Fruit fly (Drosophila melanogaster) whole organism, embryonic: ENCODE results near the gene Cbl.

ENCODE experiments used
- Antp ChIP-seq: fragments of 200-800 bp; sonication (Bioruptor generic); optimal IDR thresholded peaks from 3 replicates; lab custom pipeline; 2016; ENCODE audit warnings: missing biosample characterization, missing genetic modification characterization
- Atf-2 ChIP-seq: fragments of 200-800 bp; sonication (Bioruptor generic); optimal IDR thresholded peaks from 2 replicates; lab custom pipeline; 2016; ENCODE audit warnings: missing biosample characterization, missing genetic modification characterization
- B-H1 ChIP-seq: fragments of 200-800 bp; sonication (Bioruptor generic); IDR thresholded peaks from 3 replicates; pipeline ENCODE4 v1.3.6; 2022; ENCODE audit warnings: missing biosample characterization, missing genetic modification characterization
- BtbVII ChIP-seq: fragments of 200-800 bp; sonication (Bioruptor generic); optimal IDR thresholded peaks from 3 replicates; lab custom pipeline; 2017; ENCODE audit warnings: missing biosample characterization, mild to moderate bottlenecking, missing genetic modification characterization
- C15 ChIP-seq: fragments of 200-800 bp; sonication (Bioruptor generic); IDR thresholded peaks from 3 replicates; pipeline ENCODE4 v1.3.6; 2022; ENCODE audit warnings: missing biosample characterization, missing genetic modification characterization
- CG10959 ChIP-seq: fragments of 200-800 bp; sonication (Bioruptor generic); IDR thresholded peaks from 2 replicates; pipeline ENCODE4 v1.3.6; 2022; ENCODE audit warnings: missing biosample characterization, missing genetic modification characterization
- CG11504 ChIP-seq: fragments of 200-800 bp; sonication (Bioruptor generic); optimal IDR thresholded peaks from 3 replicates; lab custom pipeline; 2019; ENCODE audit warnings: missing biosample characterization, mild to moderate bottlenecking, missing genetic modification characterization, moderate library complexity
- CG11695 ChIP-seq: fragments of 200-800 bp; sonication (Bioruptor generic); IDR thresholded peaks from 3 replicates; pipeline ENCODE4 v1.3.6; 2022; ENCODE audit warnings: missing biosample characterization, missing genetic modification characterization
- CG12219 ChIP-seq: fragments of 200-800 bp; sonication (Bioruptor generic); optimal IDR thresholded peaks from 3 replicates; lab custom pipeline; 2018; ENCODE audit warnings: missing biosample characterization, mild to moderate bottlenecking, missing genetic modification characterization
- CG12942 ChIP-seq: fragments of 200-800 bp; sonication (Bioruptor generic); optimal IDR thresholded peaks from 3 replicates; lab custom pipeline; 2016; ENCODE audit warnings: missing biosample characterization, missing genetic modification characterization
- CG15514 ChIP-seq: fragments of 200-800 bp; sonication (Bioruptor generic); optimal IDR thresholded peaks from 3 replicates; lab custom pipeline; 2017; ENCODE audit warnings: missing biosample characterization, missing genetic modification characterization, mild to moderate bottlenecking, moderate library complexity, missing genetic modification reagents
- CG1603 ChIP-seq: fragments of 200-800 bp; sonication (Bioruptor generic); optimal IDR thresholded peaks from 2 replicates; lab custom pipeline; 2019; ENCODE audit warnings: missing biosample characterization, mild to moderate bottlenecking, missing genetic modification characterization, moderate library complexity
- CG17568 ChIP-seq: fragments of 200-800 bp; sonication (Bioruptor generic); optimal IDR thresholded peaks from 2 replicates; lab custom pipeline; 2018; ENCODE audit warnings: missing biosample characterization, mild to moderate bottlenecking, missing genetic modification characterization, moderate library complexity
- CG2120 ChIP-seq: fragments of 200-800 bp; sonication (Bioruptor generic); optimal IDR thresholded peaks from 3 replicates; lab custom pipeline; 2016; ENCODE audit warnings: missing biosample characterization, missing genetic modification characterization
- CG30403 ChIP-seq: fragments of 200-800 bp; sonication (Bioruptor generic); optimal IDR thresholded peaks from 3 replicates; lab custom pipeline; 2016; ENCODE audit warnings: missing biosample characterization, missing genetic modification characterization
- CG3065 ChIP-seq: fragments of 200-800 bp; sonication (Bioruptor generic); optimal IDR thresholded peaks from 2 replicates; lab custom pipeline; 2016; ENCODE audit warnings: missing biosample characterization, missing genetic modification characterization
- CG31224 ChIP-seq: fragments of 200-800 bp; sonication (Bioruptor generic); IDR thresholded peaks from 2 replicates; pipeline ENCODE4 v1.3.6; 2022; ENCODE audit warnings: missing biosample characterization, missing genetic modification characterization
- CG32532 ChIP-seq: fragments of 200-800 bp; sonication (Bioruptor generic); IDR thresholded peaks from 2 replicates; pipeline ENCODE4 v1.3.6; 2022; ENCODE audit warnings: missing biosample characterization, missing genetic modification characterization
- CG4328 ChIP-seq: fragments of 200-800 bp; sonication (Bioruptor generic); optimal IDR thresholded peaks from 3 replicates; lab custom pipeline; 2017; ENCODE audit warnings: missing biosample characterization, missing genetic modification reagents, missing genetic modification characterization
- CG4854 ChIP-seq: fragments of 200-800 bp; sonication (Bioruptor generic); optimal IDR thresholded peaks from 2 replicates; lab custom pipeline; 2016; ENCODE audit warnings: missing biosample characterization, missing genetic modification characterization, inconsistent platforms
- CG6854 ChIP-seq: fragments of 200-800 bp; sonication (Bioruptor generic); optimal IDR thresholded peaks from 3 replicates; lab custom pipeline; 2017; ENCODE audit warnings: missing biosample characterization, mild to moderate bottlenecking, missing genetic modification characterization
- CG7556 ChIP-seq: fragments of 200-800 bp; sonication (Bioruptor generic); optimal IDR thresholded peaks from 2 replicates; lab custom pipeline; 2017; ENCODE audit warnings: missing biosample characterization, mild to moderate bottlenecking, missing genetic modification characterization
- CG7928 ChIP-seq: fragments of 200-800 bp; sonication (Bioruptor generic); optimal IDR thresholded peaks from 2 replicates; lab custom pipeline; 2017; ENCODE audit warnings: missing biosample characterization, mild to moderate bottlenecking, missing genetic modification characterization
- CG8944 ChIP-seq: fragments of 200-800 bp; sonication (Bioruptor generic); optimal IDR thresholded peaks from 3 replicates; lab custom pipeline; 2016; ENCODE audit warnings: missing biosample characterization, missing genetic modification characterization
- CG9876 ChIP-seq: fragments of 200-800 bp; sonication (Bioruptor generic); optimal IDR thresholded peaks from 2 replicates; lab custom pipeline; 2016; ENCODE audit warnings: missing biosample characterization, missing genetic modification characterization
- Camta ChIP-seq: fragments of 200-800 bp; sonication (Bioruptor generic); optimal IDR thresholded peaks from 2 replicates; lab custom pipeline; 2016; ENCODE audit warnings: missing biosample characterization, missing genetic modification characterization
- D19B ChIP-seq: fragments of 200-800 bp; sonication (Bioruptor generic); optimal IDR thresholded peaks from 2 replicates; lab custom pipeline; 2017; ENCODE audit warnings: missing biosample characterization, mild to moderate bottlenecking, missing genetic modification characterization
- Dek ChIP-seq: fragments of 200-800 bp; sonication (Bioruptor generic); optimal IDR thresholded peaks from 3 replicates; lab custom pipeline; 2019; ENCODE audit warnings: missing biosample characterization, mild to moderate bottlenecking, missing genetic modification characterization, moderate library complexity
- Eip74EF ChIP-seq, 2 experiments: fragments of 200-800 bp in 1 of 2; fragments of >200 bp in 1 of 2; sonication (Bioruptor generic) in 1 of 2; optimal IDR thresholded peaks; 2 replicates each; lab custom pipeline; 2017 to 2019; ENCODE audit warnings: missing biosample characterization in 2 of 2, missing genetic modification characterization in 2 of 2, mild to moderate bottlenecking in 1 of 2, moderate library complexity in 1 of 2
- H2.0 ChIP-seq: fragments of 200-800 bp; sonication (Bioruptor generic); IDR thresholded peaks from 2 replicates; pipeline ENCODE4 v1.3.6; 2022; ENCODE audit warnings: missing biosample characterization, missing genetic modification characterization
- Hr3 ChIP-seq: fragments of 200-800 bp; sonication (Bioruptor generic); optimal IDR thresholded peaks from 3 replicates; lab custom pipeline; 2016; ENCODE audit warnings: missing biosample characterization, missing genetic modification characterization
- Mes4 ChIP-seq: fragments of 200-800 bp; sonication (Bioruptor generic); optimal IDR thresholded peaks from 2 replicates; lab custom pipeline; 2016; ENCODE audit warnings: missing biosample characterization, missing genetic modification characterization
- Mrtf ChIP-seq: fragments of 200-800 bp; sonication (Bioruptor generic); IDR thresholded peaks from 3 replicates; pipeline ENCODE4 v1.3.6; 2022; ENCODE audit warnings: missing biosample characterization, missing genetic modification characterization
- Tbp ChIP-seq: fragments of >200 bp; optimal IDR thresholded peaks from 2 replicates; lab custom pipeline; 2018; ENCODE audit warnings: missing biosample characterization, missing genetic modification characterization
- chm ChIP-seq: fragments of 200-800 bp; sonication (Bioruptor generic); IDR thresholded peaks from 2 replicates; pipeline ENCODE4 v1.3.6; 2022; ENCODE audit warnings: missing biosample characterization, missing genetic modification characterization
- corto ChIP-seq: fragments of 200-800 bp; sonication (Bioruptor generic); optimal IDR thresholded peaks from 2 replicates; lab custom pipeline; 2016; ENCODE audit warnings: missing biosample characterization, mild to moderate bottlenecking, missing genetic modification characterization, moderate library complexity
- dmrt99B ChIP-seq: fragments of 200-800 bp; sonication (Bioruptor generic); optimal IDR thresholded peaks from 2 replicates; lab custom pipeline; 2018; ENCODE audit warnings: missing biosample characterization, mild to moderate bottlenecking, missing genetic modification characterization, moderate library complexity
- fd3F ChIP-seq: fragments of 200-800 bp; sonication (Bioruptor generic); optimal IDR thresholded peaks from 2 replicates; lab custom pipeline; 2018; ENCODE audit warnings: missing biosample characterization, mild to moderate bottlenecking, missing genetic modification characterization, moderate library complexity
- gcm ChIP-seq: fragments of 200-800 bp; sonication (Bioruptor generic); optimal IDR thresholded peaks from 2 replicates; lab custom pipeline; 2019; ENCODE audit warnings: missing biosample characterization, mild to moderate bottlenecking, missing genetic modification characterization, moderate library complexity
- hb ChIP-seq: fragments of 200-800 bp; sonication (Bioruptor generic); IDR thresholded peaks from 3 replicates; pipeline ENCODE4 v1.3.6; 2022; ENCODE audit warnings: missing biosample characterization, missing genetic modification characterization; ENCODE audit not compliant: partially characterized antibody
- lab ChIP-seq: fragments of 200-800 bp; sonication (Bioruptor generic); optimal IDR thresholded peaks from 3 replicates; lab custom pipeline; 2017; ENCODE audit warnings: missing biosample characterization, missing genetic modification characterization, mild to moderate bottlenecking, moderate library complexity, missing genetic modification reagents
- mam ChIP-seq: fragments of 200-800 bp; sonication (Bioruptor generic); optimal IDR thresholded peaks from 3 replicates; lab custom pipeline; 2016; ENCODE audit warnings: missing biosample characterization, missing genetic modification characterization
- mirr ChIP-seq: fragments of 200-800 bp; sonication (Bioruptor generic); optimal IDR thresholded peaks from 3 replicates; lab custom pipeline; 2018; ENCODE audit warnings: missing biosample characterization, mild to moderate bottlenecking, missing genetic modification characterization
- nom ChIP-seq: fragments of 200-800 bp; sonication (Bioruptor generic); optimal IDR thresholded peaks from 2 replicates; lab custom pipeline; 2017; ENCODE audit warnings: missing biosample characterization, missing genetic modification characterization, mild to moderate bottlenecking, moderate library complexity, missing genetic modification reagents
- odd ChIP-seq: fragments of 200-800 bp; sonication (Bioruptor generic); optimal IDR thresholded peaks from 2 replicates; lab custom pipeline; 2017; ENCODE audit warnings: missing biosample characterization, mild to moderate bottlenecking, missing genetic modification characterization
- pho ChIP-seq: fragments of 200-800 bp; sonication (Bioruptor generic); optimal IDR thresholded peaks from 2 replicates; lab custom pipeline; 2016; ENCODE audit warnings: missing biosample characterization, missing genetic modification characterization
- row ChIP-seq: fragments of 200-800 bp; sonication (Bioruptor generic); IDR thresholded peaks from 3 replicates; pipeline ENCODE4 v1.3.6; 2022; ENCODE audit warnings: missing biosample characterization, missing genetic modification characterization
- stwl ChIP-seq: fragments of 200-800 bp; sonication (Bioruptor generic); optimal IDR thresholded peaks from 3 replicates; lab custom pipeline; 2018; ENCODE audit warnings: missing biosample characterization, mild to moderate bottlenecking, missing genetic modification characterization, moderate library complexity
- toy ChIP-seq: fragments of 200-800 bp; sonication (Bioruptor generic); IDR thresholded peaks from 2 replicates; pipeline ENCODE4 v1.3.6; 2022; ENCODE audit warnings: missing biosample characterization, missing genetic modification characterization

Cbl gene

DNA sequence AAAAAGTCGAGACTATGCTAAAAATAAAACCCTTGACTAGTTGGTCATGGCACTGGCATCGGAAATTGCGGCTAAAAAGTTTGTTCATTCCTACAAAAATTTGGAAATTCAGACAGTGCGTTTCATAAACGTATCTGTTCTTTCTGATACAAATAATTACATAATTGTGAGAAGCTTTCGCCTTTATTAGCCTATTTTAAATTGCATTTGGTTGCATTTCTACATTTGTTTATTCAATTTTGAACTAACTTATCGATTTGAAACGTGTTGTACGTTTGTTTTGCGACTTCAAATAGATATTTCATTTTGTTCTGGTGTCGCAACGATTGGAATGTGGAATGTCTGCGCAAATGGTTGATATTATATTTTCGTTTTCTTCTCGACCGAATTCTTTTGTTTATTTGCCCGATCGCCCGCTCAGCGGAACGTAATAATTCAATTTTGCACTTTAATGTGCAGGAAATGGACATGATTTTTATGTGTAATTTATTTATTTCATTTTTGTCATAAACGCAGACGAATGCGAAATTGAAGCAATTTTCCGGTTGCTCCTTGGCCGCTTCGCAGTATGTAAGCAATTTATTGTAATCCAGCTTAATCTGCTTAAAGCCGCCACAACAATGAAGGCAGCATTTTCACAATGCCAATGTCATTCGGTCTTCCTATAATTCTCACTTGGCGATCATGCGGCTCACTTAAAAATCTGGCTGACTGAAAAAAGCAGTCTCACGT, 21.5 kb downstream of the Cbl start (continued):
- peak; percentile 62 for TF ChIP-seq CG30403 (GFP tag; lab: Kevin White, UChicago)
- peak; percentile 79 for TF ChIP-seq CG11695
- TF ChIP-seq CG8944 (GFP tag; lab: Kevin White, UChicago): peak; percentile 25
- TF ChIP-seq Camta (GFP tag; lab: Kevin White, UChicago): peak; percentile 34
- TF ChIP-seq C15 (GFP tag; lab: Robert Waterston, UW): peak; percentile 41; the same call in 1 of the 3 replicates
- TF ChIP-seq mam: peak; percentile 60
- TF ChIP-seq Dek (tag; lab: Kevin White, UChicago): peak; percentile 38
- peak; percentile 80 for TF ChIP-seq CG2120
- peak; percentile 40 for TF ChIP-seq CG7556 (GFP tag; lab: Kevin White, UChicago)
- peak; percentile 56 for TF ChIP-seq CG17568 (GFP tag; lab: Kevin White, UChicago)
- TF ChIP-seq CG12942 (GFP tag; lab: Kevin White, UChicago): no peak
- TF ChIP-seq D19B (GFP tag; lab: Kevin White, UChicago): peak; percentile 57
- TF ChIP-seq BtbVII (GFP tag; lab: Kevin White, UChicago): peak; percentile 31
- TF ChIP-seq row (GFP tag; lab: Robert Waterston, UW): peak; percentile 61
- no peak for TF ChIP-seq nom
- no peak for TF ChIP-seq CG3065 (GFP tag; lab: Kevin White, UChicago)
- peak; percentile 42 for TF ChIP-seq odd (GFP tag; lab: Kevin White, UChicago)
- no peak for TF ChIP-seq gcm (GFP tag; lab: Kevin White, UChicago)
- peak; percentile 40; the same call in 1 of the 3 replicates for TF ChIP-seq B-H1 (GFP tag; lab: Robert Waterston, UW)
- peak; percentile 24 for TF ChIP-seq CG6854 (GFP tag; lab: Kevin White, UChicago)
- peak; percentile 61 for TF ChIP-seq dmrt99B
- no peak for TF ChIP-seq Atf-2 (GFP tag; lab: Kevin White, UChicago)
- TF ChIP-seq CG1603 (tag; lab: Kevin White, UChicago): peak; percentile 37
- TF ChIP-seq CG9876 (GFP tag; lab: Kevin White, UChicago): no peak
- TF ChIP-seq H2.0 (GFP tag; lab: Robert Waterston, UW): peak; percentile 47; the same call in 1 of the 2 replicates
- TF ChIP-seq Hr3 (GFP tag; lab: Kevin White, UChicago): peak; percentile 6
- TF ChIP-seq corto (GFP tag; lab: Kevin White, UChicago): no peak
- peak; percentile 79 for TF ChIP-seq lab (GFP tag; lab: Kevin White, UChicago)
- peak; percentile 37 for TF ChIP-seq CG7928
- peak; percentile 48 for TF ChIP-seq CG4328
- TF ChIP-seq toy (GFP tag; lab: Robert Waterston, UW): no peak
- peak; percentile 58 for TF ChIP-seq mirr (GFP tag; lab: Kevin White, UChicago)
- no peak for TF ChIP-seq hb (GFP tag; lab: Robert Waterston, UW)
- peak in 1 of 2 experiments; percentile 29 for TF ChIP-seq Eip74EF (GFP tag; optimal IDR thresholded peaks at IDR 0.05; lab: Kevin White, UChicago)
- peak; percentile 28; the same call in 1 of the 2 replicates for TF ChIP-seq chm (GFP tag; lab: Robert Waterston, UW)
- TF ChIP-seq CG32532 (GFP tag; lab: Robert Waterston, UW): peak; percentile 46; the same call in 1 of the 2 replicates
- TF ChIP-seq fd3F (GFP tag; lab: Kevin White, UChicago): peak; percentile 31
- TF ChIP-seq pho: peak; percentile 30
- peak; percentile 46; the same call in 1 of the 3 replicates for TF ChIP-seq Mrtf
- no peak for TF ChIP-seq Tbp (GFP tag; lab: Kevin White, UChicago)
- TF ChIP-seq Mes4 (GFP tag; lab: Kevin White, UChicago): peak; percentile 5
- TF ChIP-seq CG31224 (GFP tag; lab: Robert Waterston, UW): peak; percentile 32; the same call in 1 of the 2 replicates
- peak; percentile 43 for TF ChIP-seq Antp (GFP tag; lab: Kevin White, UChicago)
- TF ChIP-seq CG11504 (tag; lab: Kevin White, UChicago): peak; percentile 71
- TF ChIP-seq CG4854 (GFP tag; lab: Kevin White, UChicago): peak; percentile 31
- TF ChIP-seq CG15514 (GFP tag; lab: Kevin White, UChicago): peak; percentile 29
- TF ChIP-seq stwl (tag; lab: Kevin White, UChicago): no peak
- TF ChIP-seq CG10959: no peak
- peak; percentile 43 for TF ChIP-seq CG12219 (GFP tag; lab: Kevin White, UChicago)
